Fruit fly (Drosophila melanogaster): ENCODE measurements around the gene Ankle2.

DNA sequence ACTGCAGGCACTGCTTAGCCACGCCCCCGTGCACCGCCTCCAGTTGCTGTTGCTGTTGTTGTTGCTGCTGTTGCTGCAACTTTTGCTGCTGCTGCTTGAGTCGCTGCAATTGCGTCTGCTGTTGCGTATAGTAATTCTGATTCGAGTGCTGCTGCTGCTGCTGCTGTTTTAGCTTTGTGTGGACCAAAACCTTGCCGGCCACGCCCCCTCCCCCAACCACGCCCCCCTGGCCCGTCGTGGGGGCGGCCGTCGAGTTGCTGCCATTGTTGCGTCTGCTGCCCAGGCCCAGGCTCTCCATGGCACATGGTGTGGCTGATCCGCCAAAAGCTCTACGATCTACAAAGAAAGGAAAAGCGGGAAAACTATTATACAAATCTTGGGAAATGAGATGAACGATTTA lies 44.7 kb downstream of the Ankle2 start:
- TF ChIP-seq CG4496 (GFP tag; IDR thresholded peaks at IDR 0.05) (no peak), CG13204 (GFP tag; optimal IDR thresholded peaks at IDR 0.05) (no peak), D1 (tag; optimal IDR thresholded peaks at IDR 0.05) (no peak), EcR (GFP tag; optimal IDR thresholded peaks at IDR 0.05) (no peak)
